Fruit fly (Drosophila melanogaster) whole organism, larva: Measurements from ENCODE around the gene CG5618.

ENCODE experiments used
- noc ChIP-seq: fragments of 200-800 bp; sonication (Bioruptor generic); optimal IDR thresholded peaks from 3 replicates; lab custom pipeline; 2019; ENCODE audit warnings: missing biosample characterization, mild to moderate bottlenecking, missing genetic modification characterization, moderate library complexity

CG5618 gene

dm6 chr3L:20405337-20405887 lies 52.2 kb downstream of the CG5618 start:
- TF ChIP-seq noc (tag; lab: Kevin White, UChicago) = no peak
